Fruit fly (Drosophila melanogaster): Measurements from ENCODE around the gene CG32152.

The CG32152 gene

dm6 chr3L:16147819-16148236, 4.0 kb upstream of the CG32152 start (continued):
- TF ChIP-seq CG32767 (GFP tag; IDR thresholded peaks at IDR 0.05) (no peak), ken (GFP tag; IDR thresholded peaks at IDR 0.05) (no peak), MBD-R2 (GFP tag; IDR thresholded peaks at IDR 0.05) (no peak), Camta (GFP tag; optimal IDR thresholded peaks at IDR 0.05) (peak; percentile 23), crol (GFP tag; IDR thresholded peaks at IDR 0.05) (no peak), ERR (GFP tag; optimal IDR thresholded peaks at IDR 0.05) (no peak), ap (GFP tag; IDR thresholded peaks at IDR 0.05) (no peak), Adf1 (GFP tag; IDR thresholded peaks at IDR 0.05) (no peak), Dfd (GFP tag; optimal IDR thresholded peaks at IDR 0.05) (no peak), CG10267 (tag; optimal IDR thresholded peaks at IDR 0.05) (no peak), CG17328 (GFP tag; IDR thresholded peaks at IDR 0.05) (no peak), CG18764 (GFP tag; optimal IDR thresholded peaks at IDR 0.05) (no peak), CG34422 (GFP tag; IDR thresholded peaks at IDR 0.05) (no peak), Gug (GFP tag; IDR thresholded peaks at IDR 0.05) (no peak), ab (GFP tag; optimal IDR thresholded peaks at IDR 0.05) (no peak), CrebB (tag; optimal IDR thresholded peaks at IDR 0.05) (no peak), bowl (GFP tag; IDR thresholded peaks at IDR 0.05) (no peak), CG11560 (tag; IDR thresholded peaks at IDR 0.05) (no peak), sisA (GFP tag; IDR thresholded peaks at IDR 0.05) (no peak), shn (GFP tag; optimal IDR thresholded peaks at IDR 0.05) (no peak), sug (tag; optimal IDR thresholded peaks at IDR 0.05) (peak; percentile 27), E2f1 (GFP tag; IDR thresholded peaks at IDR 0.05) (no peak), CG9876 (GFP tag; optimal IDR thresholded peaks at IDR 0.05) (no peak), CG13424 (tag; optimal IDR thresholded peaks at IDR 0.05) (peak; percentile 46), CG31224 (GFP tag; IDR thresholded peaks at IDR 0.05) (no peak), dm (GFP tag; optimal IDR thresholded peaks at IDR 0.05) (no peak), CG9932 (GFP tag; IDR thresholded peaks at IDR 0.05) (no peak), gsb (GFP tag; IDR thresholded peaks at IDR 0.05) (no peak), CG12744 (GFP tag; optimal IDR thresholded peaks at IDR 0.05) (no peak), CG34224 (GFP tag; IDR thresholded peaks at IDR 0.05; ENCODE audit: partially characterized antibody) (no peak), Dad (GFP tag; optimal IDR thresholded peaks at IDR 0.05) (no peak), pnt (GFP tag; optimal IDR thresholded peaks at IDR 0.05) (peak; percentile 8), CG31388 (GFP tag; optimal IDR thresholded peaks at IDR 0.05) (no peak), CG2202 (tag; optimal IDR thresholded peaks at IDR 0.05) (no peak), CG15269 (tag; optimal IDR thresholded peaks at IDR 0.05) (peak; percentile 19), CG31365 (tag; optimal IDR thresholded peaks at IDR 0.05) (no peak), nerfin-1 (tag; optimal IDR thresholded peaks at IDR 0.05) (no peak), dmrt11E (tag; optimal IDR thresholded peaks at IDR 0.05) (no peak), CG9609 (GFP tag; optimal IDR thresholded peaks at IDR 0.05) (no peak), HHEX (GFP tag; optimal IDR thresholded peaks at IDR 0.05) (peak; percentile 1), Drgx (GFP tag; IDR thresholded peaks at IDR 0.05) (no peak), Dll (GFP tag; IDR thresholded peaks at IDR 0.05; ENCODE audit: partially characterized antibody) (no peak), lmd (GFP tag; IDR thresholded peaks at IDR 0.05) (no peak), ssp (GFP tag; IDR thresholded peaks at IDR 0.05) (no peak), peb (GFP tag; IDR thresholded peaks at IDR 0.05) (no peak), sna (GFP tag; IDR thresholded peaks at IDR 0.05; ENCODE audit: partially characterized antibody) (no peak), ind (GFP tag; optimal IDR thresholded peaks at IDR 0.05) (peak; percentile 14), gcm2 (GFP tag; optimal IDR thresholded peaks at IDR 0.05) (no peak), sc (optimal IDR thresholded peaks at IDR 0.05) (no peak), sc (GFP tag; optimal IDR thresholded peaks at IDR 0.05) (no peak), Ada2b (GFP tag; IDR thresholded peaks at IDR 0.05) (no peak), C15 (GFP tag; IDR thresholded peaks at IDR 0.05) (no peak), CG8944 (GFP tag; optimal IDR thresholded peaks at IDR 0.05) (no peak), Oaz (GFP tag; IDR thresholded peaks at IDR 0.05) (no peak)
